Fruit fly (Drosophila melanogaster): ENCODE measurements around the gene CG15423.

DNA sequence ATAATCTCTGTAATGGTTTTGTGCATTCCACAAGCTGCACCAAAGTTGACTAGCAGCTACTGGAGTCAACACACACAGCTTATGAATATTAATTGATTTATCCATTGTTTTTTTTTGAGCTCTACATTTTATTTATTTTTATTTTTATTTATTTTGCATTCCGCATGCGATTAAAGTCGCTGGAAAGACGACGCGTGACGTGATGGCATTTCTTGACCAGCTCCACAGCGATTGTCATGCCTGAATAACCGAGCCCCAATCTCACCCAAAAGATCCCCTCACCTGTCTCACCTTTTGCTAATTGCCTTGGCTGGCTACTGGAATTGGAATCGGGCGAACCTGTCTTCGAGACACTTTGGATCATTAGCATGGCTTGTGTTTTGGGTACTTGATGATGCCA lies 30.5 kb downstream of the CG15423 start:
- TF ChIP-seq CG8478 (optimal IDR thresholded peaks at IDR 0.05) (no peak), usp (GFP tag; optimal IDR thresholded peaks at IDR 0.05) (no peak), Dll (optimal IDR thresholded peaks at IDR 0.05) (no peak), psq (optimal IDR thresholded peaks at IDR 0.05) (no peak)
